Fruit fly (Drosophila melanogaster) whole organism, wandering third instar larva: ENCODE measurements around the gene cyr.

Experiments used
- OdsH ChIP-seq: fragments of 200-800 bp; sonication (Bioruptor generic); optimal IDR thresholded peaks from 2 replicates; lab custom pipeline; 2016; ENCODE audit warnings: missing biosample characterization, mild to moderate bottlenecking, missing genetic modification characterization
- dl ChIP-seq, 2 experiments: fragments of 175-275, 200-275 bp in 1 of 2; fragments of 200-275 bp in 1 of 2; sonication (Bioruptor generic); optimal IDR thresholded peaks; lab custom pipeline; 2018; ENCODE audit warnings: mild to moderate bottlenecking in 2 of 2, missing biosample characterization in 2 of 2, missing genetic modification characterization in 2 of 2, moderate library complexity in 2 of 2; ENCODE audit not compliant: partially characterized antibody in 2 of 2, insufficient read depth in 1 of 2
- ey ChIP-seq: fragments of 200-800 bp; sonication (Bioruptor generic); optimal IDR thresholded peaks from 2 replicates; lab custom pipeline; 2016; ENCODE audit warnings: missing biosample characterization, missing genetic modification characterization
- psq ChIP-seq: fragments of 200-800 bp; sonication (Bioruptor generic); optimal IDR thresholded peaks from 3 replicates; lab custom pipeline; 2017; ENCODE audit warnings: missing biosample characterization, mild to moderate bottlenecking, missing genetic modification characterization, moderate library complexity
- woc ChIP-seq: sonication (Bioruptor generic); optimal IDR thresholded peaks from 2 replicates; lab custom pipeline; 2016; ENCODE audit warnings: missing biosample characterization, mild to moderate bottlenecking, missing genetic modification characterization

- TF ChIP-seq OdsH (GFP tag; lab: Kevin White, UChicago), result no peak
- TF ChIP-seq psq (GFP tag; lab: Kevin White, UChicago), result no peak
- no peak for TF ChIP-seq woc (GFP tag; lab: Kevin White, UChicago)
- TF ChIP-seq dl (GFP tag; optimal IDR thresholded peaks at IDR 0.05; lab: Kevin White, UChicago; ENCODE audit: insufficient read depth in 1 of 2, partially characterized antibody in 2 of 2), result no peak
- TF ChIP-seq ey (GFP tag; lab: Kevin White, UChicago), result no peak
These were observed 30.1 kb upstream of the cyr start, which contains the start of gene Or7a for dm6 chrX:8165608-8166007.
